Worm (Caenorhabditis elegans) whole organism, late embryonic: ENCODE results near the gene sdz-13.

Experiments used
- F13H6.1 ChIP-seq: sonication (generic microtip); optimal IDR thresholded peaks from 2 replicates; lab custom pipeline; 2016; ENCODE audit warnings: missing genetic modification characterization, missing compliant biosample characterization
- K09A11.1 ChIP-seq: sonication (generic microtip); optimal IDR thresholded peaks from 2 replicates; lab custom pipeline; 2017; ENCODE audit warnings: antibody characterized with exemption, mild to moderate bottlenecking, missing genetic modification characterization, missing compliant biosample characterization; ENCODE audit not compliant: insufficient read depth
- T23F11.4 ChIP-seq: fragments of 200-800 bp; sonication (Bioruptor generic); optimal IDR thresholded peaks from 2 replicates; lab custom pipeline; 2018; ENCODE audit warnings: mild to moderate bottlenecking, missing genetic modification characterization, missing compliant biosample characterization
- Y22D7AL.16 ChIP-seq: sonication (generic microtip); optimal IDR thresholded peaks from 2 replicates; lab custom pipeline; 2016; ENCODE audit warnings: missing genetic modification characterization, missing compliant biosample characterization
- ahr-1 ChIP-seq: sonication (generic microtip); optimal IDR thresholded peaks from 2 replicates; lab custom pipeline; 2016; ENCODE audit warnings: missing genetic modification characterization, missing compliant biosample characterization
- ama-1 ChIP-seq: fragments of 150-350 bp; optimal IDR thresholded peaks from 2 replicates; lab custom pipeline; 2014
- ceh-2 ChIP-seq: sonication (generic microtip); optimal IDR thresholded peaks from 2 replicates; lab custom pipeline; 2016; ENCODE audit warnings: missing genotype, missing genetic modification characterization, missing compliant biosample characterization
- ceh-24 ChIP-seq: sonication (generic microtip); optimal IDR thresholded peaks from 2 replicates; lab custom pipeline; 2016; ENCODE audit warnings: mild to moderate bottlenecking, missing genetic modification characterization, missing compliant biosample characterization
- ceh-31 ChIP-seq: sonication (generic microtip); optimal IDR thresholded peaks from 2 replicates; lab custom pipeline; 2016; ENCODE audit warnings: missing genetic modification characterization, missing compliant biosample characterization
- ceh-45 ChIP-seq: fragments of 200-800 bp; sonication (Bioruptor generic); IDR thresholded peaks from 2 replicates; pipeline ENCODE4 v1.3.6; 2022; ENCODE audit warnings: missing genetic modification reagents, missing genetic modification characterization, missing compliant biosample characterization
- che-1 ChIP-seq: sonication (generic microtip); optimal IDR thresholded peaks from 2 replicates; lab custom pipeline; 2016; ENCODE audit warnings: mild to moderate bottlenecking, missing genetic modification characterization, missing compliant biosample characterization
- dmd-4 ChIP-seq: sonication (generic microtip); optimal IDR thresholded peaks from 2 replicates; lab custom pipeline; 2016; ENCODE audit warnings: borderline replicate concordance, missing genetic modification characterization, missing compliant biosample characterization
- dve-1 ChIP-seq: sonication (generic microtip); optimal IDR thresholded peaks from 2 replicates; lab custom pipeline; 2017; ENCODE audit warnings: antibody characterized with exemption, mild to moderate bottlenecking, missing genetic modification characterization, missing compliant biosample characterization
- elt-2 ChIP-seq: sonication (generic microtip); optimal IDR thresholded peaks from 2 replicates; lab custom pipeline; 2016; ENCODE audit warnings: missing genetic modification reagents, missing genetic modification characterization, missing compliant biosample characterization
- fax-1 ChIP-seq: sonication (generic microtip); optimal IDR thresholded peaks from 2 replicates; lab custom pipeline; 2016; ENCODE audit warnings: missing genotype, missing genetic modification characterization, missing compliant biosample characterization
- fkh-10 ChIP-seq: fragments of 150-350 bp; optimal IDR thresholded peaks from 2 replicates; lab custom pipeline; 2014; ENCODE audit warnings: missing biosample characterization, missing genetic modification reagents, missing genetic modification characterization
- fkh-6 ChIP-seq: sonication (generic microtip); optimal IDR thresholded peaks from 2 replicates; lab custom pipeline; 2016; ENCODE audit warnings: missing genetic modification characterization, missing compliant biosample characterization
- hlh-13 ChIP-seq: fragments of 200-800 bp; sonication (Bioruptor generic); optimal IDR thresholded peaks from 2 replicates; lab custom pipeline; 2018; ENCODE audit warnings: mild to moderate bottlenecking, missing genetic modification characterization, missing compliant biosample characterization
- hlh-30 ChIP-seq: sonication (generic microtip); optimal IDR thresholded peaks from 2 replicates; lab custom pipeline; 2017; ENCODE audit warnings: antibody characterized with exemption, missing genetic modification characterization, missing compliant biosample characterization; ENCODE audit not compliant: insufficient read depth
- hlh-6 ChIP-seq: sonication (generic microtip); optimal IDR thresholded peaks from 2 replicates; lab custom pipeline; 2016; ENCODE audit warnings: missing genotype, missing genetic modification characterization, missing compliant biosample characterization
- hlh-8 ChIP-seq: sonication (generic microtip); optimal IDR thresholded peaks from 2 replicates; lab custom pipeline; 2016; ENCODE audit warnings: missing genotype, missing genetic modification characterization, missing compliant biosample characterization
- madf-2 ChIP-seq: sonication (generic microtip); optimal IDR thresholded peaks from 2 replicates; lab custom pipeline; 2017; ENCODE audit warnings: missing genetic modification characterization, missing compliant biosample characterization
- mec-3 ChIP-seq: sonication (generic microtip); optimal IDR thresholded peaks from 2 replicates; lab custom pipeline; 2016; ENCODE audit warnings: borderline replicate concordance, missing genetic modification characterization, missing compliant biosample characterization
- npax-4 ChIP-seq: sonication (generic microtip); optimal IDR thresholded peaks from 2 replicates; lab custom pipeline; 2016; ENCODE audit warnings: missing genetic modification characterization, missing compliant biosample characterization
- pag-3 ChIP-seq: sonication (generic microtip); optimal IDR thresholded peaks from 2 replicates; lab custom pipeline; 2016; ENCODE audit warnings: missing compliant biosample characterization, missing genetic modification characterization, borderline replicate concordance
- pat-9 ChIP-seq: fragments of 200-800 bp; sonication (Bioruptor generic); optimal IDR thresholded peaks from 2 replicates; lab custom pipeline; 2018; ENCODE audit warnings: mild to moderate bottlenecking, missing genetic modification characterization, moderate library complexity, missing compliant biosample characterization
- pax-1 ChIP-seq: fragments of 150-350 bp; optimal IDR thresholded peaks from 2 replicates; lab custom pipeline; 2014; ENCODE audit warnings: missing biosample characterization, missing genetic modification characterization
- pqm-1 ChIP-seq: sonication (generic microtip); optimal IDR thresholded peaks from 2 replicates; lab custom pipeline; 2016; ENCODE audit warnings: missing genetic modification characterization, missing compliant biosample characterization
- ref-2 ChIP-seq: sonication (generic microtip); optimal IDR thresholded peaks from 2 replicates; lab custom pipeline; 2016; ENCODE audit warnings: missing genetic modification characterization, missing compliant biosample characterization
- syd-9 ChIP-seq: sonication (generic microtip); optimal IDR thresholded peaks from 2 replicates; lab custom pipeline; 2016; ENCODE audit warnings: mild to moderate bottlenecking, missing genetic modification characterization, moderate library complexity, missing compliant biosample characterization
- tbx-2 ChIP-seq: sonication (generic microtip); optimal IDR thresholded peaks from 2 replicates; lab custom pipeline; 2016; ENCODE audit warnings: missing genetic modification characterization, missing compliant biosample characterization
- tbx-7 ChIP-seq: sonication (generic microtip); optimal IDR thresholded peaks from 2 replicates; lab custom pipeline; 2016; ENCODE audit warnings: missing genotype, missing genetic modification characterization, missing compliant biosample characterization
- ttx-3 ChIP-seq: sonication (generic microtip); optimal IDR thresholded peaks from 2 replicates; lab custom pipeline; 2016; ENCODE audit warnings: missing genetic modification reagents, missing genetic modification characterization, missing compliant biosample characterization
- unc-3 ChIP-seq, 2 experiments: fragments of 200-800 bp in 1 of 2; sonication (Bioruptor generic) in 1 of 2; sonication (generic microtip) in 1 of 2; conservative IDR thresholded peaks in 1 of 2; optimal IDR thresholded peaks in 1 of 2; 2 replicates each; pipeline versions ENCODE4 v1.3.6 to Lab custom; 2016 to 2022; ENCODE audit warnings: missing compliant biosample characterization in 2 of 2, missing genetic modification characterization in 2 of 2, missing genetic modification reagents in 1 of 2
- unc-42 ChIP-seq: sonication (generic microtip); optimal IDR thresholded peaks from 2 replicates; lab custom pipeline; 2016; ENCODE audit warnings: missing genotype, missing genetic modification characterization, missing compliant biosample characterization
- unc-55 ChIP-seq: sonication (generic microtip); optimal IDR thresholded peaks from 2 replicates; lab custom pipeline; 2017; ENCODE audit warnings: missing biosample characterization, missing genetic modification reagents, missing genetic modification characterization
- unc-86 ChIP-seq: sonication (generic microtip); optimal IDR thresholded peaks from 2 replicates; lab custom pipeline; 2016; ENCODE audit warnings: missing genetic modification characterization, missing compliant biosample characterization

The sdz-13 gene

ce11 chrIV:10900083-10900482 is 20.6 kb upstream of the sdz-13 start, which contains the start of gene srlf-30:
Gene srlf-30, plus strand, starts transcription at chrIV:10900383.
- TF ChIP-seq unc-42 (no peak), elt-2 (tag; lab: Kevin White, UChicago) (no peak), hlh-13 (no peak), ceh-45 (GFP tag; lab: Robert Waterston, UW) (no peak), pat-9 (no peak)

DNA sequence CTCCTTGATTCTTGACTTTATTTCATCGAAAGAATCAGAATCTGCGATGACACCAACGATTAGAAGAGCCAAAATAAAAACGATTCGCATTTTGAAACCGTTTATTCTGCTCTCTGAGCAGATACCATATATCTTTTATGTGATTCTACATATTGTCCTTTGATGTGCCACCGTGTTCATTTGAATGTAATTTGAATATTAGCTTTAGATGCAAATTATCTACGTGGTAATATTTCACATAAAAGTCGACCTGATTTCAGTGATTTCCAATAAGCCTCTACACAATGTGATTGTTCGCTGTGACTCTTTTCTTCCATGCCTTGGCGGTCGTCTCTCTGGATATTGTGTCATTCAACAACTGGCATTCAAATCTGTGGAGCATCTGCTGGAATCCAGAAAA is 19.6 kb upstream of the sdz-13 start, which contains the start of the genes F13E9.9 and F13E9.19:
TSS of gene F13E9.9 (minus strand) at position 101 of the 400 bp plus-strand sequence.
TSS of gene F13E9.19 (plus strand) at position 316 of the 400 bp plus-strand sequence.
- TF ChIP-seq che-1 (tag; lab: Kevin White, UChicago) (no peak), dmd-4 (tag; lab: Kevin White, UChicago) (no peak), unc-42 (no peak), npax-4 (tag; lab: Kevin White, UChicago) (no peak), pqm-1 (tag; lab: Kevin White, UChicago) (no peak), dve-1 (tag; lab: Kevin White, UChicago) (no peak), unc-86 (tag; lab: Kevin White, UChicago) (no peak), elt-2 (tag; lab: Kevin White, UChicago) (no peak), Y22D7AL.16 (tag; lab: Kevin White, UChicago) (no peak)

- TF ChIP-seq F13H6.1 (tag; lab: Kevin White, UChicago) (no peak), unc-3 (GFP tag; conservative IDR thresholded peaks at IDR 0.05; lab: Robert Waterston, UW) (no peak), unc-3 (tag; optimal IDR thresholded peaks at IDR 0.05; lab: Kevin White, UChicago) (no peak), hlh-8 (no peak), unc-55 (GFP tag; lab: Kevin White, UChicago) (no peak), ceh-45 (GFP tag; lab: Robert Waterston, UW) (no peak), syd-9 (tag; lab: Kevin White, UChicago) (no peak), hlh-13 (no peak), mec-3 (tag; lab: Kevin White, UChicago) (no peak), fkh-6 (tag; lab: Kevin White, UChicago) (no peak), pqm-1 (tag; lab: Kevin White, UChicago) (no peak), ceh-24 (tag; lab: Kevin White, UChicago) (no peak)
These were observed 18.7 kb upstream of the sdz-13 start for ce11 chrIV:10898160-10898559.

DNA sequence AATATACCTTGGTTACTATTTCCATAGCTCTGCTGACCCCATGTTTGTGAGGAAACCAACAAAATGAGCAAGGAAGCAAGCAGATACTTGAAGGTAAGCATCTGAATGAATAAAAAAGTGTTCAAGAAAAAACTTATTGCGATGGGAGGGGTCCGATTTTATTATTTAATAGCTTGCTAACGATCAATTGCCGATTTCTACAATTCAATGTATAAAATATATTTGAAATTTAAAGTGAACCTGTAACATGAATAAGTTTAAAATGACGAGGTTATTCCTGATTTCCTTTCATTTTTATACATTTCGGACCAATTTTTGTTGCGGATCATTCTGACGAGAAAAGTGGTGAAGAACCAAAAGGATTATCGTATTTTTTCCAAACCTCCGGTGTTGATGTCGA is 17.1 kb upstream of the sdz-13 start, which contains the start of gene srlf-13:
TSS of gene srlf-13 (minus strand) at position 101 of the 400 bp plus-strand sequence.
- TF ChIP-seq hlh-8 (no peak), ahr-1 (no peak), Y22D7AL.16 (tag; lab: Kevin White, UChicago) (no peak), ceh-45 (GFP tag; lab: Robert Waterston, UW) (no peak), pag-3 (tag; lab: Kevin White, UChicago) (no peak), madf-2 (tag; lab: Kevin White, UChicago) (no peak), fax-1 (tag; lab: Kevin White, UChicago) (no peak), ref-2 (no peak), tbx-7 (tag; lab: Kevin White, UChicago) (no peak), unc-55 (GFP tag; lab: Kevin White, UChicago) (no peak), pat-9 (no peak), unc-86 (tag; lab: Kevin White, UChicago) (no peak), ttx-3 (tag; lab: Kevin White, UChicago) (no peak), unc-3 (GFP tag; conservative IDR thresholded peaks at IDR 0.05; lab: Robert Waterston, UW) (no peak), unc-3 (tag; optimal IDR thresholded peaks at IDR 0.05; lab: Kevin White, UChicago) (no peak), tbx-2 (tag; lab: Kevin White, UChicago) (no peak), fkh-10 (GFP tag; lab: Kevin White, UChicago) (no peak)

ce11 chrIV:10894255-10894654 is 14.8 kb upstream of the sdz-13 start, which contains the start of gene srlf-14:
Gene srlf-14, minus strand, starts transcription at chrIV:10894355.
- TF ChIP-seq pqm-1 (tag; lab: Kevin White, UChicago) (no peak), tbx-2 (tag; lab: Kevin White, UChicago) (no peak), ceh-31 (tag; lab: Kevin White, UChicago) (no peak), hlh-30 (tag; lab: Kevin White, UChicago) (no peak), hlh-6 (no peak), madf-2 (tag; lab: Kevin White, UChicago) (no peak), ceh-2 (tag; lab: Kevin White, UChicago) (no peak), T23F11.4 (GFP tag; lab: Kevin White, UChicago) (no peak), ama-1 (lab: Kevin White, UChicago) (no peak), K09A11.1 (tag; lab: Kevin White, UChicago) (no peak), pax-1 (no peak)
- TF ChIP-seq, all 69 proteins: peak for 0
